Fruit fly (Drosophila melanogaster): ENCODE data around the gene Daxx.

The Daxx gene

dm6 chr2L:6490783-6491249, 10.1 kb downstream of the Daxx start, which contains the start of the genes Phf5a and CG31638 (continued):
- TF ChIP-seq CG42726 (GFP tag; IDR thresholded peaks at IDR 0.05; ENCODE audit: partially characterized antibody) (no peak), dimm (GFP tag; IDR thresholded peaks at IDR 0.05) (0 out of 2 replicates have a peak, but pooled peaks have one; percentile 33), CG14667 (GFP tag; IDR thresholded peaks at IDR 0.05) (peak; percentile 97), sob (GFP tag; IDR thresholded peaks at IDR 0.05) (peak; percentile 71), HLH3B (GFP tag; IDR thresholded peaks at IDR 0.05) (peak; percentile 91), Oli (tag; optimal IDR thresholded peaks at IDR 0.05) (peak; percentile 89), stc (GFP tag; IDR thresholded peaks at IDR 0.05) (peak; percentile 95), E2f1 (GFP tag; IDR thresholded peaks at IDR 0.05) (peak; percentile 98), HmgZ (tag; optimal IDR thresholded peaks at IDR 0.05) (peak; percentile 97), CG18476 (GFP tag; optimal IDR thresholded peaks at IDR 0.05) (peak; percentile 7), tup (GFP tag; optimal IDR thresholded peaks at IDR 0.05) (no peak), mirr (GFP tag; optimal IDR thresholded peaks at IDR 0.05) (peak; percentile 70), cwo (GFP tag; optimal IDR thresholded peaks at IDR 0.05) (peak; percentile 87), Hey (tag; optimal IDR thresholded peaks at IDR 0.05) (no peak), maf-S (GFP tag; optimal IDR thresholded peaks at IDR 0.05) (peak; percentile 61), Usf (GFP tag; optimal IDR thresholded peaks at IDR 0.05) (peak; percentile 58), Asciz (GFP tag; optimal IDR thresholded peaks at IDR 0.05) (peak; percentile 90), caup (GFP tag; optimal IDR thresholded peaks at IDR 0.05; ENCODE audit: severe bottlenecking) (peak; percentile 83), B-H2 (GFP tag; optimal IDR thresholded peaks at IDR 0.05) (peak; percentile 62), so (GFP tag; IDR thresholded peaks at IDR 0.05) (peak; percentile 87; the same call in 2 of the 3 replicates), sr (GFP tag; IDR thresholded peaks at IDR 0.05) (0 out of 3 replicates have a peak, but pooled peaks have one; percentile 18), zen2 (GFP tag; IDR thresholded peaks at IDR 0.05; ENCODE audit: partially characterized antibody) (no peak), br (optimal IDR thresholded peaks at IDR 0.05) (no peak), CG8944 (GFP tag; optimal IDR thresholded peaks at IDR 0.05) (peak; percentile 72), CG17328 (GFP tag; IDR thresholded peaks at IDR 0.05) (peak; percentile 95), Med (GFP tag) (peak; percentile 87), dpn (GFP tag; optimal IDR thresholded peaks at IDR 0.05) (peak; percentile 66 to 92), mld (GFP tag; IDR thresholded peaks at IDR 0.05; ENCODE audit: partially characterized antibody) (no peak), Hand (GFP tag; optimal IDR thresholded peaks at IDR 0.05) (peak; percentile 74), sisA (GFP tag; IDR thresholded peaks at IDR 0.05) (peak; percentile 92), tio (GFP tag; optimal IDR thresholded peaks at IDR 0.05) (no peak), CG1529 (GFP tag; optimal IDR thresholded peaks at IDR 0.05) (peak; percentile 85), dati (GFP tag; IDR thresholded peaks at IDR 0.05) (peak; percentile 88), CG3407 (GFP tag; optimal IDR thresholded peaks at IDR 0.05) (peak; percentile 94), CG13296 (GFP tag; optimal IDR thresholded peaks at IDR 0.05) (peak; percentile 92), tap (tag; optimal IDR thresholded peaks at IDR 0.05) (peak; percentile 93), Myb (GFP tag; optimal IDR thresholded peaks at IDR 0.05) (peak; percentile 59), CG2712 (tag; optimal IDR thresholded peaks at IDR 0.05) (peak; percentile 98), ab (GFP tag; optimal IDR thresholded peaks at IDR 0.05) (peak; percentile 66), zfh1 (GFP tag; IDR thresholded peaks at IDR 0.05) (peak; percentile 70), az2 (GFP tag; optimal IDR thresholded peaks at IDR 0.05) (peak; percentile 90), ind (GFP tag; optimal IDR thresholded peaks at IDR 0.05) (peak; percentile 98), gt (GFP tag; IDR thresholded peaks at IDR 0.05) (peak; percentile 93), CG15514 (GFP tag; optimal IDR thresholded peaks at IDR 0.05) (peak; percentile 87), ATbp (GFP tag; optimal IDR thresholded peaks at IDR 0.05) (peak; percentile 92), toy (GFP tag; IDR thresholded peaks at IDR 0.05) (peak; percentile 90), CG4820 (GFP tag; optimal IDR thresholded peaks at IDR 0.05) (peak; percentile 51), Bgb (GFP tag; IDR thresholded peaks at IDR 0.05; ENCODE audit: partially characterized antibody) (no peak; the same call in 1 of the 2 replicates), NFAT (GFP tag; IDR thresholded peaks at IDR 0.05) (peak; percentile 96), CG11696 (GFP tag; IDR thresholded peaks at IDR 0.05) (peak; percentile 90), row (GFP tag; IDR thresholded peaks at IDR 0.05) (peak; percentile 99)

All from whole organism, embryonic.